Fruit fly (Drosophila melanogaster) whole organism, embryonic: ENCODE measurements around the gene CG42494.
A peak's percentile ranks its signal among the peaks of the same experiment; 100 is the strongest.

ENCODE experiments used
- Antp ChIP-seq: fragments of 200-800 bp; sonication (Bioruptor generic); optimal IDR thresholded peaks from 3 replicates; lab custom pipeline; 2016; ENCODE audit warnings: missing biosample characterization, missing genetic modification characterization
- B-H2 ChIP-seq: fragments of 200-800 bp; sonication (Bioruptor generic); optimal IDR thresholded peaks from 2 replicates; lab custom pipeline; 2018; ENCODE audit warnings: missing biosample characterization, mild to moderate bottlenecking, missing genetic modification characterization
- Bteb2 ChIP-seq: fragments of 200-800 bp; sonication (Bioruptor generic); optimal IDR thresholded peaks from 2 replicates; lab custom pipeline; 2016; ENCODE audit warnings: missing biosample characterization, missing genetic modification characterization
- CG10267 ChIP-seq: fragments of 200-800 bp; sonication (Bioruptor generic); optimal IDR thresholded peaks from 2 replicates; lab custom pipeline; 2018; ENCODE audit warnings: missing biosample characterization, mild to moderate bottlenecking, missing genetic modification characterization, moderate library complexity
- CG10543 ChIP-seq: fragments of 200-800 bp; sonication (Bioruptor generic); optimal IDR thresholded peaks from 3 replicates; lab custom pipeline; 2017; ENCODE audit warnings: missing biosample characterization, mild to moderate bottlenecking, missing genetic modification characterization, moderate library complexity
- CG12659 ChIP-seq: fragments of 200-800 bp; sonication (Bioruptor generic); optimal IDR thresholded peaks from 3 replicates; lab custom pipeline; 2017; ENCODE audit warnings: mild to moderate bottlenecking, missing biosample characterization, missing genetic modification reagents, missing genetic modification characterization
- CG13624 ChIP-seq: fragments of 200-800 bp; sonication (Bioruptor generic); optimal IDR thresholded peaks from 2 replicates; lab custom pipeline; 2016; ENCODE audit warnings: missing biosample characterization, missing genetic modification characterization
- CG18619 ChIP-seq: fragments of 200-800 bp; sonication (Bioruptor generic); optimal IDR thresholded peaks from 3 replicates; lab custom pipeline; 2017; ENCODE audit warnings: missing biosample characterization, mild to moderate bottlenecking, missing genetic modification characterization
- CG2712 ChIP-seq: fragments of 200-800 bp; optimal IDR thresholded peaks from 3 replicates; lab custom pipeline; 2019; ENCODE audit warnings: missing biosample characterization, mild to moderate bottlenecking, missing genetic modification characterization, moderate library complexity
- CG2875 ChIP-seq: fragments of 200-800 bp; sonication (Bioruptor generic); optimal IDR thresholded peaks from 2 replicates; lab custom pipeline; 2017; ENCODE audit warnings: missing biosample characterization, mild to moderate bottlenecking, missing genetic modification characterization, missing genetic modification reagents
- CG32532 ChIP-seq: fragments of 200-800 bp; sonication (Bioruptor generic); IDR thresholded peaks from 2 replicates; pipeline ENCODE4 v1.3.6; 2022; ENCODE audit warnings: missing biosample characterization, missing genetic modification characterization
- CG34224 ChIP-seq: fragments of 200-800 bp; sonication (Bioruptor generic); IDR thresholded peaks from 3 replicates; pipeline ENCODE4 v1.3.6; 2022; ENCODE audit warnings: missing biosample characterization, missing genetic modification characterization; ENCODE audit not compliant: partially characterized antibody
- CG34422 ChIP-seq: fragments of 200-800 bp; sonication (Bioruptor generic); IDR thresholded peaks from 3 replicates; pipeline ENCODE4 v1.3.6; 2022; ENCODE audit warnings: missing biosample characterization, missing genetic modification characterization
- CG42726 ChIP-seq: fragments of 200-800 bp; sonication (Bioruptor generic); IDR thresholded peaks from 2 replicates; pipeline ENCODE4 v1.3.6; 2022; ENCODE audit warnings: missing biosample characterization, missing genetic modification characterization; ENCODE audit not compliant: partially characterized antibody
- CG4328 ChIP-seq: fragments of 200-800 bp; sonication (Bioruptor generic); optimal IDR thresholded peaks from 3 replicates; lab custom pipeline; 2017; ENCODE audit warnings: missing biosample characterization, missing genetic modification reagents, missing genetic modification characterization
- CG4404 ChIP-seq: fragments of 200-800 bp; sonication (Bioruptor generic); IDR thresholded peaks from 2 replicates; pipeline ENCODE4 v1.3.6; 2022; ENCODE audit warnings: missing biosample characterization, missing genetic modification characterization
- CG6813 ChIP-seq: fragments of 200-800 bp; sonication (Bioruptor generic); optimal IDR thresholded peaks from 2 replicates; lab custom pipeline; 2017; ENCODE audit warnings: missing biosample characterization, missing genetic modification characterization, mild to moderate bottlenecking, moderate library complexity, missing genetic modification reagents
- CG6854 ChIP-seq: fragments of 200-800 bp; sonication (Bioruptor generic); optimal IDR thresholded peaks from 3 replicates; lab custom pipeline; 2017; ENCODE audit warnings: missing biosample characterization, mild to moderate bottlenecking, missing genetic modification characterization
- CG7786 ChIP-seq: fragments of 200-800 bp; sonication (Bioruptor generic); optimal IDR thresholded peaks from 2 replicates; lab custom pipeline; 2016; ENCODE audit warnings: missing biosample characterization, missing genetic modification characterization
- CG8290 ChIP-seq, 3 experiments: fragments of 200-800 bp; sonication (Bioruptor generic); optimal IDR thresholded peaks; 2 replicates each; lab custom pipeline; 2016 to 2019; ENCODE audit warnings: missing biosample characterization in 3 of 3, missing genetic modification characterization in 3 of 3, mild to moderate bottlenecking in 2 of 3, moderate library complexity in 1 of 3
- CG9817 ChIP-seq: fragments of 200-800 bp; sonication (Bioruptor generic); optimal IDR thresholded peaks from 2 replicates; lab custom pipeline; 2018; ENCODE audit warnings: missing biosample characterization, mild to moderate bottlenecking, missing genetic modification characterization, moderate library complexity
- CG9876 ChIP-seq: fragments of 200-800 bp; sonication (Bioruptor generic); optimal IDR thresholded peaks from 2 replicates; lab custom pipeline; 2016; ENCODE audit warnings: missing biosample characterization, missing genetic modification characterization
- Deaf1 ChIP-seq: fragments of 200-800 bp; optimal IDR thresholded peaks from 3 replicates; lab custom pipeline; 2019; ENCODE audit warnings: missing biosample characterization, mild to moderate bottlenecking, missing genetic modification characterization, moderate library complexity
- Dll ChIP-seq: fragments of 200-800 bp; sonication (Bioruptor generic); IDR thresholded peaks from 4 replicates; pipeline ENCODE4 v1.3.6; 2022; ENCODE audit warnings: missing biosample characterization, missing genetic modification characterization; ENCODE audit not compliant: partially characterized antibody
- Dref ChIP-seq: fragments of 200-800 bp; sonication (Bioruptor generic); IDR thresholded peaks from 2 replicates; pipeline ENCODE4 v1.3.6; 2022; ENCODE audit warnings: missing biosample characterization, missing genetic modification characterization
- E2f2 ChIP-seq: fragments of 200-800 bp; sonication (Bioruptor generic); IDR thresholded peaks from 2 replicates; pipeline ENCODE4 v1.3.6; 2022; ENCODE audit warnings: missing biosample characterization, missing genetic modification characterization
- Fer1 ChIP-seq: fragments of 200-800 bp; sonication (Bioruptor generic); optimal IDR thresholded peaks from 2 replicates; lab custom pipeline; 2017; ENCODE audit warnings: missing biosample characterization, mild to moderate bottlenecking, missing genetic modification characterization
- HHEX ChIP-seq: fragments of 200-800 bp; sonication (Bioruptor generic); optimal IDR thresholded peaks from 3 replicates; lab custom pipeline; 2017; ENCODE audit warnings: missing biosample characterization, mild to moderate bottlenecking, missing genetic modification characterization, missing genetic modification reagents
- HmgZ ChIP-seq: fragments of 200-800 bp; sonication (Bioruptor generic); optimal IDR thresholded peaks from 2 replicates; lab custom pipeline; 2018; ENCODE audit warnings: missing biosample characterization, mild to moderate bottlenecking, missing genetic modification characterization
- MBD-R2 ChIP-seq: fragments of 200-800 bp; sonication (Bioruptor generic); IDR thresholded peaks from 2 replicates; pipeline ENCODE4 v1.3.6; 2022; ENCODE audit warnings: missing biosample characterization, missing genetic modification characterization
- Mad ChIP-seq: fragments of 200-800 bp; sonication (Bioruptor generic); optimal IDR thresholded peaks from 2 replicates; lab custom pipeline; 2016; ENCODE audit warnings: missing biosample characterization, missing genetic modification characterization
- Max ChIP-seq: fragments of 200-800 bp; sonication (Bioruptor generic); optimal IDR thresholded peaks from 2 replicates; lab custom pipeline; 2016; ENCODE audit warnings: missing biosample characterization, mild to moderate bottlenecking, missing genetic modification characterization
- PHDP ChIP-seq: fragments of 200-800 bp; sonication (Bioruptor generic); optimal IDR thresholded peaks from 3 replicates; lab custom pipeline; 2018; ENCODE audit warnings: missing biosample characterization, mild to moderate bottlenecking, missing genetic modification characterization, moderate library complexity
- Pdp1 ChIP-seq, 2 experiments: fragments of 200-800 bp; sonication (Bioruptor generic); optimal IDR thresholded peaks; 3 replicates each; lab custom pipeline; 2016; ENCODE audit warnings: missing biosample characterization in 2 of 2, missing genetic modification characterization in 2 of 2, mild to moderate bottlenecking in 1 of 2, moderate library complexity in 1 of 2
- Scr ChIP-seq: fragments of 200-800 bp; sonication (Bioruptor generic); IDR thresholded peaks from 2 replicates; pipeline ENCODE4 v1.3.6; 2022; ENCODE audit warnings: missing biosample characterization, missing genetic modification characterization; ENCODE audit not compliant: partially characterized antibody
- Sin3A ChIP-seq: fragments of >200 bp; optimal IDR thresholded peaks from 2 replicates; lab custom pipeline; 2018
- bbx ChIP-seq: fragments of 200-800 bp; sonication (Bioruptor generic); IDR thresholded peaks from 2 replicates; pipeline ENCODE4 v1.3.6; 2022; ENCODE audit warnings: missing biosample characterization, missing genetic modification characterization; ENCODE audit not compliant: partially characterized antibody
- grn ChIP-seq: fragments of 200-800 bp; sonication (Bioruptor generic); optimal IDR thresholded peaks from 3 replicates; lab custom pipeline; 2017; ENCODE audit warnings: missing biosample characterization, missing genetic modification characterization
- kah ChIP-seq: fragments of 200-800 bp; sonication (Bioruptor generic); optimal IDR thresholded peaks from 2 replicates; lab custom pipeline; 2018; ENCODE audit warnings: missing biosample characterization, mild to moderate bottlenecking, missing genetic modification characterization
- luna ChIP-seq: fragments of 200-800 bp; sonication (Bioruptor generic); optimal IDR thresholded peaks from 2 replicates; lab custom pipeline; 2016; ENCODE audit warnings: missing biosample characterization, missing genetic modification characterization
- mirr ChIP-seq: fragments of 200-800 bp; sonication (Bioruptor generic); optimal IDR thresholded peaks from 3 replicates; lab custom pipeline; 2018; ENCODE audit warnings: missing biosample characterization, mild to moderate bottlenecking, missing genetic modification characterization
- pfk ChIP-seq: fragments of 200-800 bp; sonication (Bioruptor generic); optimal IDR thresholded peaks from 2 replicates; lab custom pipeline; 2018; ENCODE audit warnings: missing biosample characterization, mild to moderate bottlenecking, missing genetic modification characterization, moderate library complexity
- prd ChIP-seq, 3 experiments: fragments of >200 bp in 2 of 3; fragments of 200-800 bp in 1 of 3; sonication (Bioruptor generic) in 1 of 3; optimal IDR thresholded peaks in 2 of 3; IDR thresholded peaks in 1 of 3; 2 replicates in 2 of 3; 3 replicates in 1 of 3; pipeline versions ENCODE4 v1.3.6 to Lab custom; 2017 to 2022; ENCODE audit warnings: missing biosample characterization in 1 of 3, missing genetic modification characterization in 1 of 3
- pum ChIP-seq: fragments of 200-800 bp; sonication (Bioruptor generic); optimal IDR thresholded peaks from 2 replicates; lab custom pipeline; 2016; ENCODE audit warnings: missing biosample characterization, missing genetic modification characterization
- sob ChIP-seq: fragments of 200-800 bp; sonication (Bioruptor generic); IDR thresholded peaks from 2 replicates; pipeline ENCODE4 v1.3.6; 2022; ENCODE audit warnings: missing biosample characterization, missing genetic modification characterization
- tin ChIP-seq: fragments of 200-800 bp; sonication (Bioruptor generic); optimal IDR thresholded peaks from 3 replicates; lab custom pipeline; 2016; ENCODE audit warnings: missing biosample characterization, missing genetic modification characterization
- twi ChIP-seq: fragments of 200-800 bp; optimal IDR thresholded peaks from 2 replicates; lab custom pipeline; 2019; ENCODE audit warnings: missing biosample characterization, mild to moderate bottlenecking, missing genetic modification characterization, moderate library complexity
- zen2 ChIP-seq: fragments of 200-800 bp; sonication (Bioruptor generic); IDR thresholded peaks from 3 replicates; pipeline ENCODE4 v1.3.6; 2022; ENCODE audit warnings: missing biosample characterization, missing genetic modification characterization; ENCODE audit not compliant: partially characterized antibody
- zfh2 ChIP-seq: fragments of 200-800 bp; sonication (Bioruptor generic); optimal IDR thresholded peaks from 2 replicates; lab custom pipeline; 2016; ENCODE audit warnings: missing biosample characterization, missing genetic modification characterization

Gene CG42494

DNA sequence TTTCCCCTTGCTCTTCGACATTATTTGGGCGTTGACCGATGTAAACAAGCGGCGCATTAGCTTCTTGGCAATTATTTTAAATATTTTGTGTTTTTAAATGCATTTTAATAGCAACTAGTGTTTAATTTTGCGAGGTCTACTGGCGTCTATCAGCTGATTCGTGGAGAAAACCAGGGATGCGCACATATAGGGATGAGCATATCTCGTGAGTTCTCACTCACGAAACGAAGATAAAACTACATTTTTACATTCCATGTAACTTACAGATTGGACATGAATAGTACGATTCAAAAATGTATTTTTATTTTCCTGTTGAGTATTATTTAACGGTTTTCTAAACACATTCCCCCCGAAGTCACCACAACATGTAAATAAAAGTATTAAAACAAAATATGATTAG lies 13.3 kb downstream of the CG42494 start, which contains the start of gene CG14966 (continued):
- TF ChIP-seq Bteb2 (GFP tag; lab: Kevin White, UChicago), result peak; percentile 23
- TF ChIP-seq bbx (GFP tag; lab: Robert Waterston, UW), result peak; percentile 96
- peak; percentile 0 for TF ChIP-seq CG7786 (GFP tag; lab: Kevin White, UChicago)
- TF ChIP-seq MBD-R2 (GFP tag; lab: Robert Waterston, UW), result peak; percentile 97
- peak; percentile 44 for TF ChIP-seq CG2712
- peak; percentile 39 for TF ChIP-seq tin
- TF ChIP-seq grn (GFP tag; lab: Kevin White, UChicago), result peak; percentile 11
- TF ChIP-seq CG6854 (GFP tag; lab: Kevin White, UChicago), result no peak
- peak; percentile 30 for TF ChIP-seq mirr (GFP tag; lab: Kevin White, UChicago)
- TF ChIP-seq CG9817 (tag; lab: Kevin White, UChicago), result peak; percentile 6
- no peak for TF ChIP-seq CG6813
- TF ChIP-seq CG10267 (tag; lab: Kevin White, UChicago), result peak; percentile 68
- TF ChIP-seq CG32532 (GFP tag; lab: Robert Waterston, UW), result peak; percentile 68
- TF ChIP-seq CG34224 (GFP tag; lab: Robert Waterston, UW), result peak; percentile 90
- TF ChIP-seq prd (optimal IDR thresholded peaks at IDR 0.05; lab: Kevin White, UChicago), result no peak
- 0 out of 3 replicates have a peak, but pooled peaks have one; percentile 8 for TF ChIP-seq prd (GFP tag; IDR thresholded peaks at IDR 0.05; lab: Robert Waterston, UW)
- TF ChIP-seq luna, result peak; percentile 43
- no peak for TF ChIP-seq CG4404 (GFP tag; lab: Robert Waterston, UW)
- TF ChIP-seq HHEX (GFP tag; lab: Kevin White, UChicago), result no peak
- peak; percentile 54 for TF ChIP-seq CG13624
- peak; percentile 52; the same call in 1 of the 2 replicates for TF ChIP-seq E2f2 (GFP tag; lab: Robert Waterston, UW)
- no peak for TF ChIP-seq twi
- peak; percentile 62 for TF ChIP-seq CG12659 (GFP tag; lab: Kevin White, UChicago)
- TF ChIP-seq CG2875 (GFP tag; lab: Kevin White, UChicago), result no peak
- TF ChIP-seq CG34422 (GFP tag; lab: Robert Waterston, UW), result peak; percentile 87; the same call in 2 of the 3 replicates
- TF ChIP-seq CG8290 (GFP tag; optimal IDR thresholded peaks at IDR 0.05; lab: Kevin White, UChicago), result peak; percentile 5
- TF ChIP-seq CG8290 (tag; optimal IDR thresholded peaks at IDR 0.05; lab: Kevin White, UChicago), result peak in 1 of 2 experiments; percentile 71
- peak; percentile 11 for TF ChIP-seq pfk (GFP tag; lab: Kevin White, UChicago)
- TF ChIP-seq Deaf1 (tag; lab: Kevin White, UChicago), result peak; percentile 0
- TF ChIP-seq CG9876 (GFP tag; lab: Kevin White, UChicago), result no peak
- TF ChIP-seq Pdp1 (GFP tag; optimal IDR thresholded peaks at IDR 0.05; lab: Kevin White, UChicago), result peak in 1 of 2 experiments; percentile 47
- peak; percentile 47 for TF ChIP-seq Mad
- TF ChIP-seq kah (GFP tag; lab: Kevin White, UChicago), result peak; percentile 15
- peak; percentile 1 for TF ChIP-seq PHDP (tag; lab: Kevin White, UChicago)
- TF ChIP-seq Sin3A (lab: Kevin White, UChicago), result peak; percentile 24
- TF ChIP-seq Scr (GFP tag; lab: Robert Waterston, UW), result peak; percentile 89
- peak; percentile 22 for TF ChIP-seq zfh2
- no peak for TF ChIP-seq CG18619 (GFP tag; lab: Kevin White, UChicago)
- TF ChIP-seq B-H2 (GFP tag; lab: Kevin White, UChicago), result peak; percentile 20
- TF ChIP-seq zen2 (GFP tag; lab: Robert Waterston, UW), result peak; percentile 80
- TF ChIP-seq CG10543 (GFP tag; lab: Kevin White, UChicago), result peak; percentile 13
- TF ChIP-seq Dref (GFP tag; lab: Robert Waterston, UW), result 0 out of 2 replicates have a peak, but pooled peaks have one; percentile 36
- peak; percentile 36 for TF ChIP-seq Max
- TF ChIP-seq pum, result peak; percentile 38
- TF ChIP-seq CG42726, result peak; percentile 91
- peak; percentile 69 for TF ChIP-seq HmgZ (tag; lab: Kevin White, UChicago)
- TF ChIP-seq CG4328 (GFP tag; lab: Kevin White, UChicago), result no peak
- TF ChIP-seq Dll (GFP tag; lab: Robert Waterston, UW), result peak; percentile 91
- TF ChIP-seq Antp (GFP tag; lab: Kevin White, UChicago), result peak; percentile 22
- TF ChIP-seq sob (GFP tag; lab: Robert Waterston, UW), result 0 out of 2 replicates have a peak, but pooled peaks have one; percentile 38
- peak; percentile 31 for TF ChIP-seq Fer1 (GFP tag; lab: Kevin White, UChicago)
